Worm (Caenorhabditis elegans) whole organism, L2 larva: ENCODE results near the gene fbxb-76.

Source experiments
- C34F6.9 ChIP-seq: fragments of 150-350 bp; optimal IDR thresholded peaks from 2 replicates; lab custom pipeline; 2014; ENCODE audit warnings: missing biosample characterization, missing genetic modification characterization
- F13H6.1 ChIP-seq: sonication (generic microtip); optimal IDR thresholded peaks from 2 replicates; lab custom pipeline; 2016; ENCODE audit warnings: missing genetic modification characterization, missing compliant biosample characterization
- R02D3.7 ChIP-seq: fragments of 150-350 bp; optimal IDR thresholded peaks from 2 replicates; lab custom pipeline; 2014; ENCODE audit warnings: missing biosample characterization, missing genetic modification characterization
- Y55F3AM.14 ChIP-seq: fragments of 200-800 bp; sonication (Bioruptor generic); optimal IDR thresholded peaks from 2 replicates; lab custom pipeline; 2018; ENCODE audit warnings: mild to moderate bottlenecking, missing genetic modification characterization, missing compliant biosample characterization
- ZK546.5 ChIP-seq: sonication (generic microtip); optimal IDR thresholded peaks from 2 replicates; lab custom pipeline; 2017; ENCODE audit warnings: missing biosample characterization, missing genetic modification characterization
- blmp-1 ChIP-seq: sonication (generic microtip); optimal IDR thresholded peaks from 2 replicates; lab custom pipeline; 2017; ENCODE audit warnings: missing genetic modification characterization, mild to moderate bottlenecking, missing compliant biosample characterization, antibody characterized with exemption, moderate library complexity; ENCODE audit not compliant: insufficient read depth
- ceh-82 ChIP-seq: fragments of 150-350 bp; optimal IDR thresholded peaks from 2 replicates; lab custom pipeline; 2014; ENCODE audit warnings: missing biosample characterization, missing genetic modification characterization
- crh-2 ChIP-seq: sonication (generic microtip); optimal IDR thresholded peaks from 2 replicates; lab custom pipeline; 2017; ENCODE audit warnings: missing biosample characterization, missing genetic modification characterization
- egl-27 ChIP-seq: sonication (generic microtip); optimal IDR thresholded peaks from 3 replicates; lab custom pipeline; 2017; ENCODE audit warnings: missing biosample characterization, missing genetic modification reagents, missing genetic modification characterization
- fos-1 ChIP-seq: fragments of 150-350 bp; optimal IDR thresholded peaks from 2 replicates; lab custom pipeline; 2014; ENCODE audit warnings: missing biosample characterization, missing genetic modification characterization
- gmeb-1 ChIP-seq: fragments of 150-350 bp; optimal IDR thresholded peaks from 2 replicates; lab custom pipeline; 2014; ENCODE audit warnings: missing biosample characterization, missing genetic modification characterization
- lin-13 ChIP-seq: fragments of 150-350 bp; optimal IDR thresholded peaks from 2 replicates; lab custom pipeline; 2014; ENCODE audit warnings: missing biosample characterization, missing genetic modification reagents, missing genetic modification characterization
- lsy-2 ChIP-seq, 2 experiments: fragments of 150-350 bp in 1 of 2; sonication (generic microtip) in 1 of 2; optimal IDR thresholded peaks; 2 replicates each; lab custom pipeline; 2014 to 2017; ENCODE audit warnings: missing biosample characterization in 2 of 2, missing genetic modification characterization in 2 of 2
- mab-5 ChIP-seq: fragments of 150-350 bp; optimal IDR thresholded peaks from 2 replicates; lab custom pipeline; 2014; ENCODE audit warnings: missing biosample characterization, missing genetic modification characterization
- mdl-1 ChIP-seq, 2 experiments: fragments of 150-350 bp in 1 of 2; sonication (generic microtip) in 1 of 2; optimal IDR thresholded peaks; 2 replicates each; lab custom pipeline; 2017; ENCODE audit warnings: missing biosample characterization in 2 of 2, missing genetic modification characterization in 2 of 2
- nhr-11 ChIP-seq: fragments of 150-350 bp; optimal IDR thresholded peaks from 2 replicates; lab custom pipeline; 2014; ENCODE audit warnings: missing biosample characterization, missing genetic modification characterization
- nhr-129 ChIP-seq: fragments of 150-350 bp; optimal IDR thresholded peaks from 2 replicates; lab custom pipeline; 2014; ENCODE audit warnings: missing biosample characterization, missing genetic modification characterization
- nhr-25 ChIP-seq: fragments of 150-350 bp; sonication (generic microtip); optimal IDR thresholded peaks from 3 replicates; lab custom pipeline; 2014; ENCODE audit warnings: missing biosample characterization, missing genetic modification characterization
- nhr-6 ChIP-seq: fragments of 150-350 bp; optimal IDR thresholded peaks from 2 replicates; lab custom pipeline; 2014; ENCODE audit warnings: missing biosample characterization, missing genetic modification characterization
- skn-1 ChIP-seq: sonication (generic microtip); optimal IDR thresholded peaks from 2 replicates; lab custom pipeline; 2017; ENCODE audit warnings: missing biosample characterization, missing genetic modification characterization
- sma-3 ChIP-seq: sonication (generic microtip); optimal IDR thresholded peaks from 2 replicates; lab custom pipeline; 2016; ENCODE audit warnings: missing genetic modification reagents, missing genetic modification characterization, missing compliant biosample characterization
- sma-9 ChIP-seq, 2 experiments: fragments of 150-350 bp in 1 of 2; sonication (generic microtip) in 1 of 2; optimal IDR thresholded peaks; 2 replicates each; lab custom pipeline; 2014 to 2016; ENCODE audit warnings: missing genetic modification characterization in 2 of 2, mild to moderate bottlenecking in 1 of 2, missing biosample characterization in 1 of 2, missing compliant biosample characterization in 1 of 2, missing genetic modification reagents in 1 of 2, moderate library complexity in 1 of 2
- unc-39 ChIP-seq: fragments of 150-350 bp; optimal IDR thresholded peaks from 2 replicates; lab custom pipeline; 2014; ENCODE audit warnings: missing biosample characterization, missing genetic modification characterization
- unc-55 ChIP-seq: fragments of 150-350 bp; sonication (generic microtip); optimal IDR thresholded peaks from 3 replicates; lab custom pipeline; 2014; ENCODE audit warnings: missing biosample characterization, missing genetic modification reagents, missing genetic modification characterization
- unc-62 ChIP-seq: fragments of 150-350 bp; optimal IDR thresholded peaks from 2 replicates; lab custom pipeline; 2014; ENCODE audit warnings: missing biosample characterization, missing genetic modification reagents, missing genetic modification characterization
- zag-1 ChIP-seq: fragments of 150-350 bp; optimal IDR thresholded peaks from 2 replicates; lab custom pipeline; 2014; ENCODE audit warnings: missing biosample characterization, missing genetic modification characterization
- ztf-1 ChIP-seq: fragments of 200-800 bp; sonication (Bioruptor generic); conservative IDR thresholded peaks from 2 replicates; pipeline ENCODE4 v1.3.6; 2022; ENCODE audit warnings: missing genetic modification characterization, missing compliant biosample characterization
- ztf-11 ChIP-seq: sonication (generic microtip); optimal IDR thresholded peaks from 2 replicates; lab custom pipeline; 2017; ENCODE audit warnings: missing biosample characterization, missing genetic modification characterization
- ztf-4 ChIP-seq: fragments of 150-350 bp; optimal IDR thresholded peaks from 2 replicates; lab custom pipeline; 2014; ENCODE audit warnings: missing biosample characterization, missing genetic modification characterization

Gene fbxb-76

ce11 chrIV:11349747-11350146, 29.4 kb downstream of the fbxb-76 start:
- TF ChIP-seq ZK546.5 (tag; lab: Kevin White, UChicago), result no peak
- TF ChIP-seq egl-27 (tag; lab: Kevin White, UChicago), result no peak
- TF ChIP-seq ceh-82 (tag; lab: Kevin White, UChicago), result no peak
- peak; percentile 51 for TF ChIP-seq zag-1 (tag; lab: Kevin White, UChicago)
- peak in 1 of 2 experiments; percentile 49 for TF ChIP-seq lsy-2 (tag; optimal IDR thresholded peaks at IDR 0.05; lab: Kevin White, UChicago)
- TF ChIP-seq nhr-129 (tag; lab: Kevin White, UChicago), result peak; percentile 2
- TF ChIP-seq sma-9 (GFP tag; optimal IDR thresholded peaks at IDR 0.05; lab: Kevin White, UChicago), result peak; percentile 13
- no peak for TF ChIP-seq sma-9 (tag; optimal IDR thresholded peaks at IDR 0.05; lab: Kevin White, UChicago)
- TF ChIP-seq mab-5 (tag; lab: Kevin White, UChicago), result peak; percentile 61
- TF ChIP-seq unc-55 (GFP tag; lab: Kevin White, UChicago), result peak; percentile 44
- peak in 1 of 2 experiments; percentile 57 for TF ChIP-seq mdl-1 (tag; optimal IDR thresholded peaks at IDR 0.05; lab: Kevin White, UChicago)
- TF ChIP-seq ztf-1 (GFP tag; lab: Robert Waterston, UW), result no peak
- TF ChIP-seq ztf-4 (tag; lab: Kevin White, UChicago), result peak; percentile 11
- peak; percentile 55 for TF ChIP-seq C34F6.9
- TF ChIP-seq fos-1 (tag; lab: Kevin White, UChicago), result no peak
- TF ChIP-seq crh-2 (tag; lab: Kevin White, UChicago), result peak; percentile 34

- peak; percentile 15 for TF ChIP-seq nhr-129 (tag; lab: Kevin White, UChicago)
- peak; percentile 33 for TF ChIP-seq unc-55 (GFP tag; lab: Kevin White, UChicago)
- no peak for TF ChIP-seq blmp-1 (tag; lab: Kevin White, UChicago)
Measured at ce11 chrIV:11348822-11349221, 30.3 kb downstream of the fbxb-76 start.

- TF ChIP-seq sma-3 (GFP tag; lab: Kevin White, UChicago) (no peak), lsy-2 (tag; optimal IDR thresholded peaks at IDR 0.05; lab: Kevin White, UChicago) (no peak), ztf-4 (tag; lab: Kevin White, UChicago) (no peak), C34F6.9 (peak; percentile 27), unc-62 (GFP tag; lab: Kevin White, UChicago) (no peak), Y55F3AM.14 (GFP tag; lab: Kevin White, UChicago) (no peak)
Measured at ce11 chrIV:11347275-11347674, 31.9 kb downstream of the fbxb-76 start.

ce11 chrIV:11344288-11344687, 34.9 kb downstream of the fbxb-76 start:
- TF ChIP-seq unc-39 (tag; lab: Kevin White, UChicago), result no peak
- TF ChIP-seq nhr-6, result no peak
- no peak for TF ChIP-seq skn-1 (tag; lab: Kevin White, UChicago)
- TF ChIP-seq lin-13 (GFP tag; lab: Kevin White, UChicago), result no peak

DNA sequence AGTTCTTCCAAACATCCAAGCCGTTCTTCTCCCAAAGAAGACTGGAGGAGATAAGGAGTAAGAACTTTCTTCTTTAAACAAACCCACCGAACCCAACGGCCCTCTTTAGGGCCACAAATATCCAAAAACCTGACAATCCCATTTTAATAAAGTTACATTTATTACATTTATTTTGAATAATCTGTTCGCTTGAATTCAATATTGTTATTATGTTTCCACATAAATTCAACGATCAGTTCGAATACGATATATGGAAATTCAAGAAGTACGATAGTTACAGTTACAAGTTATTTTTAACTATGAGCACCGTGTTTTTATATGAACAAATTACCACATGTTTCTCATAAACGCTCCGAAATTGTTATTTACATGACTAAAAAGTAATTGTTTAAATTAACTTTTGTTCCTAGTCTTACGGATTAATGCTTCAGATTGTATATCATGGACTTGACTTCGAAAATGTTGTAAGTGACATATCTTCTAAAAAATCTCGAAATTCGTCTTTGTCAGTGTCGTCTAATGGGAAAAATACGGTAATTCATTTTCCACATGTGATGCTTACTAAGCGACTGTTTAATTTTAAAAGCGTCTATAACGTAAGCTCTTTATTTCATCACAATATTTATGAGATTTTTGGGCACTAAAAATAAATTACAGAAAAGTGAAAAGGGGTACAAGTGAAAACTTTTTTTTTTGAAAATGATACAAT, 38.3 kb downstream of the fbxb-76 start:
- TF ChIP-seq R02D3.7, result no peak
- TF ChIP-seq fos-1 (tag; lab: Kevin White, UChicago), result no peak
- TF ChIP-seq blmp-1 (tag; lab: Kevin White, UChicago), result no peak
- no peak for TF ChIP-seq lin-13 (GFP tag; lab: Kevin White, UChicago)
- no peak for TF ChIP-seq unc-39 (tag; lab: Kevin White, UChicago)
- no peak for TF ChIP-seq nhr-25
- TF ChIP-seq nhr-129 (tag; lab: Kevin White, UChicago), result no peak
- no peak for TF ChIP-seq gmeb-1
- TF ChIP-seq F13H6.1 (tag; lab: Kevin White, UChicago), result no peak
- no peak for TF ChIP-seq sma-3 (GFP tag; lab: Kevin White, UChicago)
- no peak for TF ChIP-seq nhr-11 (tag; lab: Kevin White, UChicago)
- no peak for TF ChIP-seq Y55F3AM.14 (GFP tag; lab: Kevin White, UChicago)
- TF ChIP-seq ztf-11 (tag; lab: Kevin White, UChicago), result no peak
- TF ChIP-seq lsy-2 (tag; optimal IDR thresholded peaks at IDR 0.05; lab: Kevin White, UChicago), result no peak
- TF ChIP-seq mab-5 (tag; lab: Kevin White, UChicago), result no peak
- no peak for TF ChIP-seq unc-55 (GFP tag; lab: Kevin White, UChicago)
